Fruit fly (Drosophila melanogaster) whole organism, wandering third instar larva: ENCODE results near the gene CG11882.

ENCODE experiments used
- Abd-B ChIP-seq: fragments of >200 bp; optimal IDR thresholded peaks from 2 replicates; lab custom pipeline; 2017; ENCODE audit warnings: missing biosample characterization, missing genetic modification characterization
- Dfd ChIP-seq: fragments of >200 bp; optimal IDR thresholded peaks from 2 replicates; lab custom pipeline; 2017; ENCODE audit warnings: missing biosample characterization, missing genetic modification characterization
- Hnf4 ChIP-seq: fragments of 200-800 bp; sonication (Bioruptor generic); optimal IDR thresholded peaks from 2 replicates; lab custom pipeline; 2016; ENCODE audit warnings: missing biosample characterization, mild to moderate bottlenecking, missing genetic modification characterization
- OdsH ChIP-seq: fragments of 200-800 bp; sonication (Bioruptor generic); optimal IDR thresholded peaks from 2 replicates; lab custom pipeline; 2016; ENCODE audit warnings: missing biosample characterization, mild to moderate bottlenecking, missing genetic modification characterization
- h ChIP-seq: fragments of 200-800 bp; sonication (Bioruptor generic); optimal IDR thresholded peaks from 3 replicates; lab custom pipeline; 2016; ENCODE audit warnings: missing biosample characterization, mild to moderate bottlenecking, missing genetic modification characterization

- no peak for TF ChIP-seq Abd-B (GFP tag; lab: Kevin White, UChicago)
- TF ChIP-seq h (GFP tag; lab: Kevin White, UChicago) = no peak
- no peak for TF ChIP-seq Hnf4
- no peak for TF ChIP-seq Dfd (GFP tag; lab: Kevin White, UChicago)
- no peak for TF ChIP-seq OdsH
Measured at dm6 chr3R:29159620-29160019, 11.6 kb upstream of the CG11882 start.
